Worm (Caenorhabditis elegans): ENCODE measurements around the gene cyp-14A5.

cyp-14A5 gene

ce11 chrV:5385914-5386493 is 37.1 kb downstream of the cyp-14A5 start, which contains the start of gene C35A11.2:
C35A11.2 (plus strand) TSS chrV:5386299.
- no peak for TF ChIP-seq pes-1 (GFP tag; IDR thresholded peaks at IDR 0.05)
- TF ChIP-seq tbx-37 (GFP tag; conservative IDR thresholded peaks at IDR 0.05): no peak
- TF ChIP-seq B0310.2 (tag; optimal IDR thresholded peaks at IDR 0.05): no peak
- TF ChIP-seq hnd-1 (tag; optimal IDR thresholded peaks at IDR 0.05): no peak
- no peak for TF ChIP-seq F13C5.2 (tag; optimal IDR thresholded peaks at IDR 0.05)
- no peak for TF ChIP-seq hmbx-1 (tag; optimal IDR thresholded peaks at IDR 0.05)
- no peak for TF ChIP-seq scrt-1 (GFP tag; IDR thresholded peaks at IDR 0.05)
- TF ChIP-seq ceh-13 (GFP tag; optimal IDR thresholded peaks at IDR 0.05): no peak
- TF ChIP-seq tbx-11 (GFP tag; IDR thresholded peaks at IDR 0.05): no peak
- TF ChIP-seq ceh-36 (tag; optimal IDR thresholded peaks at IDR 0.05): no peak
- TF ChIP-seq hmg-4 (GFP tag; optimal IDR thresholded peaks at IDR 0.05): no peak

DNA sequence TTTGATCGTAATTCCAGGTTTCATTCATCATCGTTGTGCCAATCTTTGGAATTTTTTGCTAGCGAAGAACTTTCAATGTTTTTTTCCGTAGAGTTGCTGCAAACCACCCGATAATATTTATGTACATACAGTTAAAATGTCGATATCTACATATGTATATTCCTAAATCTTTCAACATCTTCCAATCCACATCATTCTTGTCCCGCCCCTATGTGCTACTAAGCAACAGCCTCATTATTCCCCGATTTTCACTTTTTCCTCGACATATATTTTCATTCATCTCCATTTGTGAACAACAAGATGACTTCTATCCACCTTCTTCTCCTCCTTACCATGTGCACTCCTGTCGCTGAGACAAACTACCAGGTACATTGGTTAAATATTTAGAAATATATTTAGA is 51.0 kb downstream of the cyp-14A5 start, which contains the start of gene C35A11.3:
C35A11.3 (plus strand) TSS at position 301 of the 400 bp plus-strand sequence.
- TF ChIP-seq pes-1 (GFP tag; IDR thresholded peaks at IDR 0.05) (no peak), flt-1 (GFP tag; IDR thresholded peaks at IDR 0.05) (no peak), tbx-11 (GFP tag; IDR thresholded peaks at IDR 0.05) (no peak), ama-1 (optimal IDR thresholded peaks at IDR 0.05) (no peak)
